Fruit fly (Drosophila melanogaster) S2 (cell line): ENCODE data around the gene CG12729.

Source experiments
- CG8478 ChIP-seq: fragments of >200 bp; optimal IDR thresholded peaks from 2 replicates; lab custom pipeline; 2018
- CTCF ChIP-seq, 2 experiments: fragments of >200 bp; optimal IDR thresholded peaks; 2 replicates each; lab custom pipeline; 2018

CG12729 gene

DNA sequence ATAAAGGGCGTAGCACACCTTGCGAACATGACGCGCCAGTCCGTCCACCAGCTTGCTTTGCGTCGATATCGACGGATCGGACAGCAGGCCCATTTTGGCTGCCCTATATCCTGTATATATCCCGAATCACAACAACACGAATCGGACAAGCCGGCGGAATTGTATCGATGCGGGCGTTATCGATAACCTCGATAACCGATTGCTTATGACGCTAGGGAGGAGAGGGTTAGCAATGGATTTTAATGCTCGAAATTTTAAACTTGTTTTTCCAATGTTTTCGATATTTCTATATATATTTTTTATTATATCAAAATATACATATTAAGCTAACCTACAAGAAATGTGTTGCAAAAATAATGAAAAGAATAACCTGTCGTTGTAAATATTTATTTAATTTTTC is 28.1 kb downstream of the CG12729 start, which contains the start of gene GAA1:
TSS of gene GAA1 (minus strand) at position 194 of the 400 bp plus-strand sequence.
- no peak for TF ChIP-seq CG8478
- TF ChIP-seq CTCF (optimal IDR thresholded peaks at IDR 0.05; lab: Kevin White, UChicago) = no peak

DNA sequence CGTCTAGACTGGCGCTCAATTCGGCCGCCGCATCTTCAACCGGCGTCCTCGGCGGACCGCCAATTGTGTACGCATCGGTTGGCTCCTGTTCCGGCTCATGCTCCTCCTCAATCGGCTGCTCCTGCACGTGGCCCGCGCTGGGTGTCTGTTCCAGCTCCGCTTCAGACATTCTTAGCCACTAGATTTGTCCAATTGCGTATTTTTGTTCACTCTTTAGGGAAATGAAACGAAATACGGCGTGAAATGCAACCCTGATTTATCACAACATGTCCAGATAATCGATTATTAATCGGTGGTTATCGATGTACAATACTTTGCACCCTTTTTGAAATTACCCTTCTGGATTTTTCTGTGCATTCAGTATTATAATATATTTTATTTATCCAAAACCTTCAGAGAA is 31.5 kb downstream of the CG12729 start, which contains the start of gene mof:
TSS of gene mof (minus strand) at position 270 of the 400 bp plus-strand sequence.
- no peak for TF ChIP-seq CTCF (optimal IDR thresholded peaks at IDR 0.05; lab: Kevin White, UChicago)
- no peak for TF ChIP-seq CG8478

DNA sequence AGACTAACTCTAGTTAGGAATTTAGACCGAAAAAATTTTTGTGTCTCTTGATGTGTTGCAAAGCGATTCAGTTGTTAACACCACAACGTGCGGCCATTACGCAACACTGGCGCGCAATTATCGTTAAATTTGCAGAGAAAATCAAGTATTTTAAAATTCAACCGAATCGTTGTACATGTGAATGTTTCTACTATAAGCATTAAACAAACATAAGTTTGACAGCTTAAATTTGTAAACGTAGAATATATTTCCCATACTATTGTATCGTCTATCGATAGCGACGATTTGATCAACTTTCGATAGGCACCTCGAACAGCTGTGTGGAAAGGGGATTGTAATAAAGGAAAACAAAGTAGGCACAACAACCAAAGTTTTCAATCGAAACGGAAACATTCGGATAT is 34.5 kb downstream of the CG12729 start, which contains the start of the genes Usp30 and CG16721:
TSS of gene Usp30 (minus strand) at position 245 of the 401 bp plus-strand sequence.
TSS of gene CG16721 (plus strand) at position 327 of the 401 bp plus-strand sequence.
- no peak for TF ChIP-seq CTCF (optimal IDR thresholded peaks at IDR 0.05; lab: Kevin White, UChicago)
- TF ChIP-seq CG8478 = no peak

DNA sequence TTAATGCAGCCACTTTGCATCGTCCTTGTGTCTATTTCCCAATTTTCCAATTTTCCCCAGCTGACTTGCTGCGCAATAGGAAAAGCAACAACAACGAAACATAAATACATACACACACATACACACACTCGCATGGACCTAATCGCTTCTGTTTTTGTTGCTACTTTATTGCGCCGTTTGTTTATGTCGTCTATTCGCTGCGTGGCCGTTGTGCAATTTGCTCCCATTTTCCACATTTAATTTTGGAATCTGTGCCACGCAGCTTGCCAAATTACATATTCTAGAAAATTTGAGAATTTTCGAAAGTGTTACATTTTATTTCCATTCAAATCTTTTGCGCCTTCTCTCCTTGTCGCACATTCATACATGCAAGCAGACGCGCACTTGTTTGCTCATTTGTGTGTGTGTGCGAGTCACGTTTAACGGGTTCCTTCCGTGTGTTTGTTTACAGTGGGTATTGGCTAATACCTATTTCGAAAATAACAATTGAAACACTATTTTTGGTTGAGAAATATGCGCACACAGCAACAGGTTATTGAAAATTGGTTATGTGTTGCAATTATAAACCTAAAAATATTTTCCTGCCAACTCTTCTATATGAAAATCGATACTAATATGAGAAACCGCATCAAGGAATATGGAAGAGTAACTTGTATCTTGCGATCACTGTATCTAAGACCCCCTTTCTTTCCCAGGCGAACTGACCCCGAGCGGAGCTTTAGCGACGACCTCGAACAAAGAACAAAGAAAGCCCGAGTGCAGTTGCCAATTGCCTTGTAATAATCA is 35.3 kb downstream of the CG12729 start:
- no peak for TF ChIP-seq CG8478
- no peak for TF ChIP-seq CTCF (optimal IDR thresholded peaks at IDR 0.05; lab: Kevin White, UChicago)

DNA sequence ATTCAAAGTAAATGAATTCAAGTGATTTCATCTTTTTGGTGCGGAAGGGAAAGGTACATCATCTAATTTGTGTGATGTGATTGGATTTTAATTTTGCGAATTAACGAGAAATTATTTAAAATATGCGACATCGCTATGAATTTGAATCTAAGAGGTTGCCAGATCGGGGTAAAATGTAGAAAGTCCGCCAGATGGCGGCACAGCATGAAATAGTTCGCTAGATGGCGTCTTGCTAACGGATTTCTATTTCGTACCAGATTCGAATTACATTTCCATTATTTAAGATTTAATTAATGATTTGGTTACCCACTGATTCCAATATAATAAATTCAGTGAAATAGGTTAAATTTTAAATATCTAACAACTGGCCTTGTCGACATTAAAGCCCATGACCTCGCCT is 38.3 kb downstream of the CG12729 start:
- TF ChIP-seq CTCF (optimal IDR thresholded peaks at IDR 0.05; lab: Kevin White, UChicago) = peak; percentile 95 to 97
- no peak for TF ChIP-seq CG8478

DNA sequence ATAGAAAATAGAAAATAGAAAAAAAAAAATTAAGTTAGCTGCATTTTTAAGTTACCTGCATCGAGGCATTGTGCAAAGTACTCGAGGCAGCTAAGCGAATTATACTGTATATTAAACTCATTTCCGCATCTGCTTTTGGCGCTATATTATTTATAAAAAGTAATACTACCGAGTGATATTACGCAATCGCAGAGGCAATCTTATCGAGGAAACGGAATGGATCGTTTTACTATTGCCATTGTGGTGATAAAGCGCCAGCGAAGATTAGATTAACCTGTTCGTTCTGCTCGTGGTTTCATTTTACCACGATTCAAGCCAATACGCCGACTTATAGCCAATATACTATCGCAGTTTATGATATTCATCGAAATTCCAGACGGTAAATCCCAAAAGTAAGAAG is 39.2 kb downstream of the CG12729 start:
- TF ChIP-seq CTCF (optimal IDR thresholded peaks at IDR 0.05; lab: Kevin White, UChicago) = no peak
- no peak for TF ChIP-seq CG8478

DNA sequence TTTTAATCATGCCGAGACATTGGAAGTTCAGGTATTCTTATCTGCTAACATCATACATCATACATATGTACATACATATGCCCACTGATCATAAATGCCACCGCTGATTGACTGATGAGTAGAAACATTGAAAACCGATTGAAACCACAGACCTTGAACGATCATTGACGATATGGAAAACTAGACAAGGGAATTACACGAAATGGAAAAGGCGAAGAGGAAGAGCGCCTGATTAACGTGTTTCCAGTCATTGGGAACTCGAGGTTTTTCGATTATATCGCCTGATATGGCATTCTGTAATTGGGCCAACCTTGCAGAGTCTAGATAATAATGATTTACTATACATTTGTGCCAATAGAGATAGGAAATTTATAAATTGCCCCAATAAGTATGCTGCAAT is 39.8 kb downstream of the CG12729 start:
- TF ChIP-seq CG8478 (no peak), CTCF (optimal IDR thresholded peaks at IDR 0.05; lab: Kevin White, UChicago) (no peak)

DNA sequence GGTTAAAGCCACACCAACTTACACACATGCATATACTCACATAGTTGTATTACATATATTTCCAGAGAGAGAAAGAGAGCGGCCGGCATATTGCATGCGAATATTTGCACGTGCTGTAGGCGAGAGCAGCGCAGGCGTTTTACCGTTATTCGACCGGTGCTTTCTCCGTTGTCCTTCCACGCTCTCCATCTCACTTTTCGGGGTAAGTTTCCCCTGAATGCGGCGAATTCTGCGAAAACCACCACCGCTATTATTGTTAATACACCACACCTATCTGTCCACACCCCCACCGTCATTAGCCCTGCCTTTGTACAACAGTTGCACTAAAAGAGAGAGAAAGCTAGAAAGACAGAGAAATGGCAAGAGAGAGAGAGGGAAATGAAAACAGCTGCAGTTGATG is 40.4 kb downstream of the CG12729 start:
- TF ChIP-seq CTCF (optimal IDR thresholded peaks at IDR 0.05; lab: Kevin White, UChicago) (no peak), CG8478 (no peak)

DNA sequence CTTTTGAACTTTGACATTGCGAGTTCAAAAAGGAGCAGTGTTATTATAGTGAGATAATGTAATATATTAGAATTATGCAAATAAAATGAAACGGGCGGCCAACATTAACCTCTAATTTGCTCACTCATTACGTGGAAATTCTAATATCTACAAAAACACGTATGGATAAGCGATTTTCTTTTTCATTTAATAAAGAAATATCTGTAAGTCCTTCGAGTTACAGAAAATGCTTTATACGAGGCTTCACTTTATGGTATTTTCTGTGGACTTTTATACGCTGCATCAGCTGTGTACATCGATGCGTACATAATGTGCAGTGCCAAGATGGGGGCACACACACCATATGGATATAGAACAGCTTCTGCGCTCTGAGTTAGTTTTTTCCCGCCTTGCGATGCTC is 40.9 kb downstream of the CG12729 start:
- no peak for TF ChIP-seq CTCF (optimal IDR thresholded peaks at IDR 0.05; lab: Kevin White, UChicago)
- no peak for TF ChIP-seq CG8478

DNA sequence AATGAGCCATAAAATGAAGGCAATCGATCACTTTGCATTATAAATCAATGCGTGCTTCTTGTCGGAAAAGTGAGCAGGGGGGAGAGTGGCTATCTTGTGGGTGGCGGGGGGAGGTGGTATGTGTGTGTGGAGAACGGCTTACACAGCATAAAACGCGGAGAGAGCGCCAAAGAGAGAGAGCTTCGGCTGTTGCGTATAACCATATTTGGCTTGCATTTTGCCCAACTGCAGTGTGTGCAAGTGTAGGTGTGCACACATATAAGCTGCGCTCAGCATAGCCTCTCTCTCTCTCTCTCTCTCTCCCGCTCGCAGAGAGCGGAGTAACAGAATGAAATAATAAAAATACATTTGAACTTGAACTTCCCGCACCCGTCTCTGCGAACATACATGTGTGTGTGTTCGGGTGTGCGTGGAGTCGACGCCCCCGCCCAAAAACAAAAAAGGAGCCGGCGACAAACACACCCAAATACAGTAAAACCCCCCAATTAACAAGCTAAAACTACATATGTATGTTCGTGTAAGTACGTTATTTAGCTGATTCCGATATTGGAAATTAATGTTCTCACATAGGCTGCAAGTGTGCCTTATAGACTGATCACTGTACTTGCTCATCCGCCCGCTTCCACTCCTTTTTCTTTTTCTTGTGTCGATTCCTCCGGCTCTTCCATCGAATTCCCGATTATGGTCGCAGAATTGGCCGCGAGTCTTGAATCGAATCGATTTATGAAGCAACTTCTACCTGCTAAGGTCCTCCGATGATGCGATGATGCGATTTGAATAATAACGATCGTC is 41.9 kb downstream of the CG12729 start:
- no peak for TF ChIP-seq CG8478
- no peak for TF ChIP-seq CTCF (optimal IDR thresholded peaks at IDR 0.05; lab: Kevin White, UChicago)

DNA sequence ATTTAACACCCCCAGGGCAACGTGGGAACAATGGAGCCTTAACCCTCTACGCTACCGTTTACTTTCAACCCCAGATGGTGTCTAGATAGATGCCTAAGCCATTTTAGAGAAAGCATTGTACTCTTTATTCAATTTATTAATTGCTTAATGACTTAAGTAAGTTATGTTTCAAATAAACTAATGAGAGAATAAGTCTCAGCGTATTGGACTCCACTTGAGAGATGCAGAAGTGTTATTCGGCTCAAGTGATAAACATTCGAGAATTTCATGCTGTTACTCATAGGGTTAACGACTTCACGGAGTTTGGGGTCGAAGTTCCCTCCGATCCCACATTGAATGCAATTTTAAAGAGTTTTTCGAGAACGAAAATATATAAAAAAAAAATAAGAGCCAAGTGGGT is 43.2 kb downstream of the CG12729 start:
- TF ChIP-seq CG8478 (no peak), CTCF (optimal IDR thresholded peaks at IDR 0.05; lab: Kevin White, UChicago) (no peak)

DNA sequence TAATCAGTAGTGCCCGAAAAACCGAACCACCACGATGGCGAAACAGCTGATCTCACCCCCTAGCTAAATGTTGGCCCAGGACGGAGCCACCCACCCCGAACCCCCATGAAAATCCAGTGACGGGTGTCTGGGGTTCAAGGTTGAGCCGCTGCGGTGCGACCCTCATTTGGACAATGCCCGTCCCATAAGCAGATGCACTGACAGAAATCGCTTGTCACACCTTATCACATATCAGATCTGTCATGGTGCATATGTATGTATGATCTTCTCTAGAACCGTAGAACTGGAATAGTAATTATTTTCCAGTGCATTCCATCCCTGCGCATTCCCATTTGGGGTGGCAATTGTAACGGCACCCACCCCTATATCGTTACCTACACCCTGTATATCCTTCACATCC is 43.9 kb downstream of the CG12729 start:
- TF ChIP-seq CG8478 (no peak), CTCF (optimal IDR thresholded peaks at IDR 0.05; lab: Kevin White, UChicago) (no peak)

DNA sequence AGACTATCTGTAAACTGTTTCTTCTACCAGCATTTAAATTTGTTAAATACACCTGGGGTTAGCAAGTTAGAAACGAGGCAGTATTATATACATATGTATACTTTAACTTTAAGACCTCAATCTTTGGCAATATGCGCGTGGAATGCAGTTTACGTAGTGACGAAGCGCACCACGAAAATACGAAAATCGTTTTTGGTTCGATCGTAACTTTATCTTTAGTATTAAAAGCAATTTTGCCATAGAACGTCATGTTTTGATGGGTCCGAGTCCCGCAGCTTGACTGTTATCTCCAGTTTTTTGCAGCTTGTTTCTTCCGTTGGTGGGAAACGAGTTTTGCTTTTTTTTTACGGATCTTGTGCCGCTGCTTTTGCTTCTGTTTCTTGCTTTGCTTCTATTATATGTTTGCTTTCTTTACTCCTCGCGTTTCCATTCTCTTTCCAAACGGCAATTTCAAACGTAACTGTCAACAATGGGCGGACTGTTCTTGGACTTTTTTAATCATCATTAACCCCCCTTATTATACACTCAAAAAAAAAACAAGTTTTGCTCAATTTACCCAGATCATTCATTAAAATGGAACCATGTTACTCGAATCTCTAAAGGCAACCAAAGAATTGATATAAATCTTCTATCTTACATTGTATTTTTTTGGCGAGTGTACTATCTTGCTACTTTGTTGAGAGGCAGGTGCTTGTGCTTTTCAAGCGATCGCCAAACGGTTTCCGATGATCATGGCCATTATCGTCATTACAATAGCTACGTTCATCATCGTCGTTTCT is 46.8 kb downstream of the CG12729 start:
- TF ChIP-seq CG8478 (no peak), CTCF (optimal IDR thresholded peaks at IDR 0.05; lab: Kevin White, UChicago) (no peak)

DNA sequence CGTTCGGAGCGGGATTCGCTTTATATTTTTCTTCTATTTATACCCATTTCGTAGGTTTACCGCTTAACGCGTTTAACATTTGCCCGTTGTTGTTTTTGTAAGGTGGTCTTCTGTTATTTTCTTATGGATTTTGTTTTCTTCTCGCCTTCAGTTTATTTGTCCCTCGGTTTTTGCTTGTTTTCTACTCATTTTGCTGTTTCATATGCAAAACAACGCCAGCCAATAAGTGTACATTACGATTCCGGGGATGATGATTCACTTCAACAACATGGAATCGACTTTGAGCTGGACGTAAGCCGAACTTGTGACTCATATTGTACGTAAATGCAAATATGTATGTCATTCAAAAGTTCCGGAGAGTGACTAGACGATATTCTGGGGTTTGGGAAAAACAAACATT is 47.4 kb downstream of the CG12729 start:
- TF ChIP-seq CG8478 = no peak
- no peak for TF ChIP-seq CTCF (optimal IDR thresholded peaks at IDR 0.05; lab: Kevin White, UChicago)

DNA sequence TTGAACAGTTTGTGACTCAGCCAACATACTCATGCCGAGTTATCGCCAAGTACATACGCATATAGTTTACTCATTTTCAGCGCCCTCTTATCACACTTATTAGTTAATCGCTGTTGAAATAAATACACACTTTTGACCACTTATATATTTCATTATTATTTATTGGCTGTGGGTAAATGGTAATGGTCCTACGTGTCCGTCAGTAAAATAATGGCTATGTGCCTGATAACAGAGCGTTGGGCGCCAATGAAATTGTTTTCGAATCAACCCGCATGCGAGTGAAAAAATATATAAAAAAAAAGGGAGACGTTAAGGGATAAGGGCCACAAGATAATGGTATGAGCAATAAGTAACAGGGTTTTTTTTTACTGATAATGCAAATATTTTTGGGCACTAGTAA is 48.1 kb downstream of the CG12729 start:
- TF ChIP-seq CTCF (optimal IDR thresholded peaks at IDR 0.05; lab: Kevin White, UChicago) (no peak), CG8478 (no peak)
